Worm (Caenorhabditis elegans): ENCODE results near the gene pwp-1.

DNA sequence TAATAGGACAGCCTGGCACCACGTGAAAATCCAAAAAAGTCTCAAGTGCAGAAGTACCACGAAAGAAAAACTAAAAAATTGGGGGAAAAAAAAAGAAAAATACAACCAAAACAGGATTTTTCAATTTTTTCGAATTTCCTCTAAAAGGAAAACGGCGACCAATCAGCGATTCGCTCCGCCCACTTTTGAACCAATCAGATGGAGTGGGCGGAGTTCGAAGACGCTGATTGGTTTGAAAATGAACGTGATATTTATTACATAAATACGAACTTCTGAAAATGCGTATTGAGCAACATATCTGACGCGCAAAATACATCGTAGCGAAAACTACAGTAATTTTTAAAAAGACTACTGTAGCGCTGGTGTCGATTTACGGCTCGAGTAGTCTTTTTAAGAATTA is 32.0 kb upstream of the pwp-1 start:
- no peak for TF ChIP-seq unc-120 (tag; optimal IDR thresholded peaks at IDR 0.05; ENCODE audit: poor library complexity, severe bottlenecking)
- TF ChIP-seq ztf-11 (tag; optimal IDR thresholded peaks at IDR 0.05) = no peak
- no peak for TF ChIP-seq unc-39 (tag; optimal IDR thresholded peaks at IDR 0.05)
- TF ChIP-seq pha-4 (tag; optimal IDR thresholded peaks at IDR 0.05) = no peak
- no peak for TF ChIP-seq blmp-1 (tag; optimal IDR thresholded peaks at IDR 0.05)
- TF ChIP-seq elt-1 (tag; optimal IDR thresholded peaks at IDR 0.05; ENCODE audit: borderline replicate concordance, insufficient read depth) = no peak
- TF ChIP-seq hlh-1 (tag; optimal IDR thresholded peaks at IDR 0.05) = no peak
- no peak for TF ChIP-seq nhr-237 (tag; optimal IDR thresholded peaks at IDR 0.05)
- no peak for TF ChIP-seq mep-1 (tag; optimal IDR thresholded peaks at IDR 0.05)
- TF ChIP-seq lsy-2 (tag; optimal IDR thresholded peaks at IDR 0.05) = no peak
- TF ChIP-seq nhr-12 (tag; optimal IDR thresholded peaks at IDR 0.05) = no peak
- TF ChIP-seq ceh-83 (GFP tag; optimal IDR thresholded peaks at IDR 0.05) = no peak
